Fruit fly (Drosophila melanogaster): ENCODE data around the gene CG42464.

DNA sequence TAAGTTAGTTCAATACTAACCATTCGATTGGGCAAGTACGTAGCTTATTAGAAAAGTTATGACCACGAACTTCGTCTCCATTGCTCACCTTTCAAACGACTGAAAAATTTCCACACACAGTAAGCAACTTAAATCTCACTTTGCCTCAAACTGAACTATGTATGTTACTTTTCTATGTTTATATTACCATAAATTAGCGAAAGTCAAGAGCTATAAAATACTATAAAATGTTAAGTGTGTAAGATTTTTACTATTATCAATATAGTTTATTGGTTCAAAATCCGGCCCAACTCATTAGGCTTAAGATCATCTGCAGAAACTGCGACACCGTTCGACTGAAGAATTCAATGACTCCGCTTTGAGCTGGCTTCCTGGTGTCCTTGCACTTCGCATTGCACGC, 30.8 kb upstream of the CG42464 start, which contains the start of gene Sfp24Ba:
- TF ChIP-seq CG14711 (tag; optimal IDR thresholded peaks at IDR 0.05) (no peak), cic (GFP tag; optimal IDR thresholded peaks at IDR 0.05) (no peak), ovo (GFP tag; optimal IDR thresholded peaks at IDR 0.05) (no peak), cnc (optimal IDR thresholded peaks at IDR 0.05) (no peak), pad (GFP tag; optimal IDR thresholded peaks at IDR 0.05) (no peak), Clk (GFP tag; optimal IDR thresholded peaks at IDR 0.05) (no peak), bab1 (GFP tag; optimal IDR thresholded peaks at IDR 0.05) (no peak), Crg-1 (GFP tag; optimal IDR thresholded peaks at IDR 0.05) (no peak), tj (GFP tag; optimal IDR thresholded peaks at IDR 0.05) (no peak), CG1620 (GFP tag; optimal IDR thresholded peaks at IDR 0.05) (no peak), CG33017 (tag; optimal IDR thresholded peaks at IDR 0.05) (no peak), Hr96 (GFP tag; optimal IDR thresholded peaks at IDR 0.05) (no peak)
